Fruit fly (Drosophila melanogaster): ENCODE results near the gene CG12398.

The CG12398 gene

dm6 chrX:14913706-14914303 lies at the start of gene CG12398:
Gene CG12398, minus strand, starts transcription at chrX:14913812.
- no peak for TF ChIP-seq CTCF (optimal IDR thresholded peaks at IDR 0.05)
- TF ChIP-seq CG8478 (optimal IDR thresholded peaks at IDR 0.05), result no peak

- TF ChIP-seq CTCF (optimal IDR thresholded peaks at IDR 0.05) (peak in 1 of 2 experiments; percentile 6), CG8478 (optimal IDR thresholded peaks at IDR 0.05) (no peak)
Measured at dm6 chrX:14960856-14961255, 47.2 kb upstream of the CG12398 start.

- TF ChIP-seq CG8478 (optimal IDR thresholded peaks at IDR 0.05) (no peak), CTCF (optimal IDR thresholded peaks at IDR 0.05) (peak; percentile 93 to 98)
Measured at dm6 chrX:14955050-14955783, 41.6 kb upstream of the CG12398 start, which contains the start of the genes CG9030 and eag. Gene CG9030, minus strand, starts transcription at chrX:14955100. Gene eag, plus strand, starts transcription at chrX:14955477.

DNA sequence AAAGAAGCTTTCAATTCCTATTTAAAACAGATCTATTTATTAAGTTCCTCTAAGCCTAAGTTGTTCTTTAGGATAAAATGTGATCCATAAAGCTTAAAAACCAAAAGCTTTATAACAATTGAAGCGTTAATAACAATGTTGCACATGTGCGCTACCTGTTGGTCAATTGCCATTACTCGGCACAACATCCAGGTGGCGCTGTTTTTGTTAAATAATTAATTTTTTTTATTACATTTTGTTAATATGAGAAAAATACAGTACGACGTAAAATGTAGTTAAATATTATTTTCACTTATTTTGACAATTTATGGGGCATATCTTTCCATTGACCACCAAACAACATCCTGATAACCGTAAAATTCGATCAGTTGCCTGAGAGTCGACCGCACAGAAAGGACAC lies 40.3 kb upstream of the CG12398 start:
- TF ChIP-seq CG8478 (optimal IDR thresholded peaks at IDR 0.05) (no peak), CTCF (optimal IDR thresholded peaks at IDR 0.05) (peak; percentile 46 to 89)

DNA sequence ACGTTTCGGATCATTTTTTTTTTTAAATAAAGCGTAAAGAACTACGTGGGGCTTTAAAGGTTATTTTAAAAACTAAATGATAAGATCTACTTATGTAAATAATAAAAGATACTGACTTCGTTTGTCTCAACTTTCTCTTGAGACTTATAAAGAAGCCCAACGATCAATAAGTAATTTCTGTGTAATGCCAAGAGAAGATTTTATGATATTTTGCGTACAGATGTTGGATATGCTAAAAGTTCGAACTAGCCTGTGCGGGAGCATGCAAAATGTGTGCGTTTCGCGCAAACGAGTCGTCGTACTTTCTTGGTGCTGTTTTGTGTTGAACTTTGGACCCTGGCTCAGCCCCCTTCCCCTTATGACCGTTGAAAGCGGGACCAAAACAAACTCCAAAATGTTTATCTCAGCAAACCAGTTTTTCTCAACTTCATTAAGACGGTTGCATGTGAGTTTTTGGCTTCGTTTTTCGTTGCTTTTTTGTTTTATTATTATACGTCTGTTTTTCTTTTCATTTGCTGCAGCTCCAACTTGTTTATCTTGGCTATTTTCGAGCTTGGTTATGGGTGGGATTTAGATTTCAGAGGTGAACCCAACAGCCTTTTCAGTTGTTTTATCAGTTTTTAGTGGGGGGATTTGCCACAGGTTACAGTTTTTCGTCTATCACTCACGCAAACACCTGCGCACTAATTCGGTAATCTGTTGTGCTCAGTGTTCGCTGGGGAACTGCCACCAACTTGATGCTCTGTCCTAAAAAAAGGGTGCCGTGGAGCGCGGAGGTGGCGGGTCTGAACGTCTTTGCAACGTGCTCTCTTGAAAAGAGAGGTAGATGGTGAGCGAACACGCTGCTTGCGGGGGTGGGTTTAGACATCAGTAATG lies 39.5 kb upstream of the CG12398 start, which contains the start of gene pdgy:
Gene pdgy (minus strand): TSS at position 688 of the 876 bp plus-strand sequence.
- TF ChIP-seq CG8478 (optimal IDR thresholded peaks at IDR 0.05) (no peak), CTCF (optimal IDR thresholded peaks at IDR 0.05) (no peak)

dm6 chrX:14952097-14952844 lies 38.7 kb upstream of the CG12398 start:
- no peak for TF ChIP-seq CG8478 (optimal IDR thresholded peaks at IDR 0.05)

DNA sequence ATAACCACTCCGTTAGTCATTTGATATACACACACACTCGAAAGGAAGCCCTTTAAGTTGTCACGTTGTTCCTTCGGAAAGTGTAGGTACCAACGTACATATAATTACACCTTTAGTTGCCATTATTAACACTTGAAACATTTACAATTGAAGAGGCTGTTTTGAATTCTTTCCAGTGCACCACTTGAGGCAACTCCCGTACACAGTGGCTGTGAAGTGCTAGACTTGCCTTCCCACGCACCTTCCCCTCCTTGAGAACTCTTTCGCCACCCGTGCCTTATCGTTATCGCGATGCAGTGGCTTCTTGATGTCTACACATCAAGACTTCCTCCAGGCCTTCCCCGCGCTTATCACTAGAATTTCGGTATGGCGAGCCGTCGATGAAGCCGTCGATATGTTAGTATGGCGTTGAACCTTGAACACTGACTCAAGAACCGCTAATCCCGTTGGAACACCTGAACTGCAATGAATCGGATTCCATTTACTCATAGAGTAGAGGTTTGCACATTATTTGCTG lies 37.8 kb upstream of the CG12398 start:
- no peak for TF ChIP-seq CG8478 (optimal IDR thresholded peaks at IDR 0.05)
- TF ChIP-seq CTCF (optimal IDR thresholded peaks at IDR 0.05), result no peak

dm6 chrX:14950273-14951272 lies 37.0 kb upstream of the CG12398 start:
- no peak for TF ChIP-seq CG8478 (optimal IDR thresholded peaks at IDR 0.05)
- no peak for TF ChIP-seq CTCF (optimal IDR thresholded peaks at IDR 0.05)

dm6 chrX:14949227-14949626 lies 35.6 kb upstream of the CG12398 start:
- no peak for TF ChIP-seq CTCF (optimal IDR thresholded peaks at IDR 0.05)
- TF ChIP-seq CG8478 (optimal IDR thresholded peaks at IDR 0.05), result no peak

dm6 chrX:14947399-14947798 lies 33.8 kb upstream of the CG12398 start:
- no peak for TF ChIP-seq CG8478 (optimal IDR thresholded peaks at IDR 0.05)
- TF ChIP-seq CTCF (optimal IDR thresholded peaks at IDR 0.05), result no peak

DNA sequence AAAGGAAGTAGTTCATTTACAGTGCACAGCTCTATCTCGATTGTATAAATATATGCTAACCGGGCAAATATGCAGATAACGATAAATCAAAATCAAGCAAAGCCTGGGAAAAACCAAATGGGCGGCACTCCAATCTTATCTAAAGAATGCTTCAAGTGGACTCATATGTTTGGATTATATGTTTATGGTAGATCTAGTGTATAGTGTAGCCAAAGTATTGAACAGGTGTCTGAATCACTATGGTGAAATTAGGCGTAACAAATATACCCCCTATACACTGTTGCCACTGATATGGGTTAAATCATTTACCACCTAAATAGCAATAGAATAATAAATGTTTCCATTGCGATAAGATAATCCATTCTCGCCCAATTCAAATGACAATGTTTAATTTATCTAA lies 32.9 kb upstream of the CG12398 start:
- no peak for TF ChIP-seq CTCF (optimal IDR thresholded peaks at IDR 0.05)
- TF ChIP-seq CG8478 (optimal IDR thresholded peaks at IDR 0.05), result no peak

DNA sequence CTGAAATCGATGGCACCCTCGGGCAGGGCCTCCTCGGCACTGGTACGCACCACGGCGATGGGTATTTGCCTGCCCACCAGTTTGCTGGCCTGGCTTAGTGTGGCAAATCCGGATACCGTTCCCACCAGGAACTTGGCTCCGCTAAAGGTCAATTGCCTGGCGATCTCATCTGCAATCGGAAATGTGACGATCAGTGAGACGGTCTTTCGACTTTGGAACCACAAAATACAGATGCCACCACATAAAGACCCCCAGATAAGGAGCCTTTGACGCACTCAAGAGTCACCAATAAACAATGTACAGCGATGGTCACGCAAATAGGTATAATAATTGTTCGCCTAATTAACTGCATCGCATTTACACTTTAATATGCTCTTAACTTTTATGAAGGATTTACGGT lies 22.6 kb upstream of the CG12398 start:
- TF ChIP-seq CG8478 (optimal IDR thresholded peaks at IDR 0.05) (no peak), CTCF (optimal IDR thresholded peaks at IDR 0.05) (no peak)

DNA sequence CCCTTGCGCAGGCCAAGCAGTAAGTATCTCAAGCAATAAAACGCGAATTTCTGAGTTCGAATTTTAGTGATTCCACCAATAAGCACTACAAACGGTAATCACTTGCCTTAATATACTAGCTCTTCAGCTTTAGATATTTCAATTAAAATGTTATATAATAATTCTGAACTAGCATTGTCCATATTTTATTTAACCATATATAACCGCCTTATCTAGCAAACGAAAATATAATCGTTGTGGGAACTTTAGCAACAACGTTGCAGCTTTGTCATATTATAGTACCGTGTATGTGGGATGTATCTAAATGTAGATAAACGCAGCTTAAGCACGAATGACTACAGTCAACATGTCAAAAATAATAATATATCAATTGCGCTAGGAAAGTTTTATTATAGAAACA lies 17.7 kb upstream of the CG12398 start:
- no peak for TF ChIP-seq CG8478 (optimal IDR thresholded peaks at IDR 0.05)
